Fruit fly (Drosophila melanogaster) whole organism, prepupa: ENCODE data around the gene CG12278.

Experiments
- CG10631 ChIP-seq: fragments of 200-800 bp; sonication (Bioruptor generic); optimal IDR thresholded peaks from 2 replicates; lab custom pipeline; 2016; ENCODE audit warnings: missing biosample characterization, missing genetic modification characterization
- CG10669 ChIP-seq: fragments of 200-800 bp; sonication (Bioruptor generic); optimal IDR thresholded peaks from 3 replicates; lab custom pipeline; 2018; ENCODE audit warnings: missing biosample characterization, mild to moderate bottlenecking, missing genetic modification characterization, moderate library complexity
- CG7368 ChIP-seq: fragments of 200-800 bp; sonication (Bioruptor generic); optimal IDR thresholded peaks from 3 replicates; lab custom pipeline; 2016; ENCODE audit warnings: missing biosample characterization, missing genetic modification characterization
- Eip75B ChIP-seq: fragments of 200-800 bp; sonication (Bioruptor generic); optimal IDR thresholded peaks from 3 replicates; lab custom pipeline; 2016; ENCODE audit warnings: missing biosample characterization, missing genetic modification characterization
- Eip93F ChIP-seq: fragments of 200-800 bp; sonication (Bioruptor generic); optimal IDR thresholded peaks from 2 replicates; lab custom pipeline; 2016; ENCODE audit warnings: missing biosample characterization, mild to moderate bottlenecking, missing genetic modification characterization
- Hr39 ChIP-seq: fragments of 200-800 bp; sonication (Bioruptor generic); optimal IDR thresholded peaks from 2 replicates; lab custom pipeline; 2016; ENCODE audit warnings: missing biosample characterization, missing genetic modification characterization
- lz ChIP-seq: fragments of 200-800 bp; sonication (Bioruptor generic); optimal IDR thresholded peaks from 3 replicates; lab custom pipeline; 2016; ENCODE audit warnings: missing biosample characterization, missing genetic modification characterization
- salr ChIP-seq, 2 experiments: fragments of 200-800 bp; sonication (Bioruptor generic); optimal IDR thresholded peaks; 3 replicates each; lab custom pipeline; 2016 to 2018; ENCODE audit warnings: missing biosample characterization in 2 of 2, missing genetic modification characterization in 2 of 2, mild to moderate bottlenecking in 1 of 2
- ss ChIP-seq, 2 experiments: fragments of 200-800 bp; sonication (Bioruptor generic); optimal IDR thresholded peaks; 2 replicates in 1 of 2; 3 replicates in 1 of 2; lab custom pipeline; 2017 to 2018; ENCODE audit warnings: mild to moderate bottlenecking in 2 of 2, missing biosample characterization in 2 of 2, missing genetic modification characterization in 2 of 2, moderate library complexity in 1 of 2
- svp ChIP-seq: fragments of 200-800 bp; sonication (Bioruptor generic); peaks from one replicate; lab custom pipeline; 2016; ENCODE audit warnings: missing biosample characterization, missing genetic modification characterization
- vri ChIP-seq: fragments of 200-800 bp; sonication (Bioruptor generic); optimal IDR thresholded peaks from 3 replicates; lab custom pipeline; 2016; ENCODE audit warnings: missing biosample characterization, mild to moderate bottlenecking, missing genetic modification characterization

dm6 chr3R:21073141-21073540, 29.3 kb downstream of the CG12278 start, which contains the start of gene r-l:
- TF ChIP-seq CG10669 (GFP tag; lab: Kevin White, UChicago) (no peak), CG10631 (GFP tag; lab: Kevin White, UChicago) (no peak), salr (GFP tag; optimal IDR thresholded peaks at IDR 0.05; lab: Kevin White, UChicago) (no peak), Eip93F (GFP tag; lab: Kevin White, UChicago) (no peak), CG7368 (GFP tag; lab: Kevin White, UChicago) (no peak), svp (GFP tag; lab: Kevin White, UChicago) (no peak), Eip75B (GFP tag; lab: Kevin White, UChicago) (no peak), lz (GFP tag; lab: Kevin White, UChicago) (no peak), vri (GFP tag; lab: Kevin White, UChicago) (no peak), Hr39 (no peak), ss (GFP tag; optimal IDR thresholded peaks at IDR 0.05; lab: Kevin White, UChicago) (no peak)
